Fruit fly (Drosophila melanogaster): ENCODE data around the gene CG1299.

The CG1299 gene

dm6 chr3L:4148406-4148975 is at the start of gene CG1299:
TSS of gene CG1299 (plus strand) at chr3L:4148696.
- TF ChIP-seq Sin3A (optimal IDR thresholded peaks at IDR 0.05) (no peak), ttk (optimal IDR thresholded peaks at IDR 0.05) (no peak), psq (optimal IDR thresholded peaks at IDR 0.05) (no peak), h (optimal IDR thresholded peaks at IDR 0.05) (no peak), Myc (optimal IDR thresholded peaks at IDR 0.05) (no peak)

DNA sequence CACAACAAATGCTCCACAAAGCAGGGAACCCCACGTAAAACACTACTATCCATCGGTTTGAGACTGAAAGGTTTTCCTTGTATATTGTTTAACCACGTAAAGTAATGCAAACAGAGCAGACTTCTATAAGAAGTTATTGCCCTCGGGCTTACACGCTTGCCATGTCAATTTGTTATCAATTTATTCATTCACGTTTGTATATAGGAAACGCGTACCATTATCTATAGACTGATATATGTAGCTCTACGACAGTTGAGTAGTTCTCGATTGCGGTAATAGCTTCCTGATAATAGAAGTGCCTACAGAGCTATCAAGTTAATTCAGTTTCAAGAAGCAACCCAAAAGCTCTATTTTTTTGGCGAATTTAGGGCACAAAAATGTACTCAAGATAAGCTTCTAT is 49.3 kb upstream of the CG1299 start:
- TF ChIP-seq h (optimal IDR thresholded peaks at IDR 0.05) (no peak), ttk (optimal IDR thresholded peaks at IDR 0.05) (no peak), psq (optimal IDR thresholded peaks at IDR 0.05) (no peak), Sin3A (optimal IDR thresholded peaks at IDR 0.05) (no peak), insv (optimal IDR thresholded peaks at IDR 0.05) (no peak), Myc (optimal IDR thresholded peaks at IDR 0.05) (no peak)

DNA sequence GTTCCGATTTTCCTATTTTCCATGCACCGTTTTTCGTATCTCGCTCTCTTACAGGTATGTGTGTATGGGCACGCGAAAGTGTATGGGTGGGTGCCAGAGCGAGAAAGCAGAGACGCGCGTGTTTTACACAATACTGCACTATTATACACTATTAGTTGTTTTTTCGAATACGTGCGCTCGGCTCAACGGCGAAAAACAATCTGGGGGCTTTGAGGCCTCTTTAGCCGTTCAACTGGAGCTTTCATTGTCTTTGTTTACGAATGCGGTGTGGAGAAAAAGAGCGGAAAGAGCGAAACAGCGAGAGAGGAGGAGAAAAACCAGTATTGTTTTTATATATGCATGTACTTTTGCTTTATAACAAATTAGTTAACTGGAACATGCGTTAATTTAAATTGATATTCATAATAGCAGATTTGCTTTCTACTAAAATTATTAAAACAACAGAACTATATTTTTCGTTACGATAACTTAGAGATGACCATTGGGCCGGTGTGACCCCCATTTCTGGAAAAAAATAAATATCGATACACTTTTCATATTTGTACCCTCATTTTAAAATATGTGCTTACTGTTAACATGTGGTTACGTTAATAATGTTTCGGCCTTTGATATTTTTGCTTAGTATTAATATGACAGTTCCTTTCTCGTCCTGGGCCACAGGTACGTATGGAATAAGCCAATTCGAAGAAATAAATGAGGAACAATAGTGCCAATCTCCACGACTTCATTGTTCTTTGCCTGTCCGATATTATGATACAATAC is 45.8 kb upstream of the CG1299 start, which contains the start of gene CG14995:
TSS of gene CG14995 (minus strand) at position 761 of the 762 bp plus-strand sequence.
- TF ChIP-seq Myc (optimal IDR thresholded peaks at IDR 0.05), result no peak
- no peak for TF ChIP-seq ttk (optimal IDR thresholded peaks at IDR 0.05)
- TF ChIP-seq h (optimal IDR thresholded peaks at IDR 0.05), result no peak
- TF ChIP-seq insv (optimal IDR thresholded peaks at IDR 0.05), result no peak
- no peak for TF ChIP-seq psq (optimal IDR thresholded peaks at IDR 0.05)
- TF ChIP-seq Sin3A (optimal IDR thresholded peaks at IDR 0.05), result no peak

dm6 chr3L:4103258-4104247 is 44.9 kb upstream of the CG1299 start, which contains the start of gene Fit1:
TSS of gene Fit1 (plus strand) at chr3L:4103564.
- peak; percentile 94 for TF ChIP-seq psq (optimal IDR thresholded peaks at IDR 0.05)
- TF ChIP-seq Myc (optimal IDR thresholded peaks at IDR 0.05), result no peak

dm6 chr3L:4107120-4107519 is 41.4 kb upstream of the CG1299 start:
- TF ChIP-seq Myc (optimal IDR thresholded peaks at IDR 0.05), result no peak
- TF ChIP-seq Sin3A (optimal IDR thresholded peaks at IDR 0.05), result no peak
- no peak for TF ChIP-seq insv (optimal IDR thresholded peaks at IDR 0.05)
- no peak for TF ChIP-seq psq (optimal IDR thresholded peaks at IDR 0.05)
- no peak for TF ChIP-seq ttk (optimal IDR thresholded peaks at IDR 0.05)

DNA sequence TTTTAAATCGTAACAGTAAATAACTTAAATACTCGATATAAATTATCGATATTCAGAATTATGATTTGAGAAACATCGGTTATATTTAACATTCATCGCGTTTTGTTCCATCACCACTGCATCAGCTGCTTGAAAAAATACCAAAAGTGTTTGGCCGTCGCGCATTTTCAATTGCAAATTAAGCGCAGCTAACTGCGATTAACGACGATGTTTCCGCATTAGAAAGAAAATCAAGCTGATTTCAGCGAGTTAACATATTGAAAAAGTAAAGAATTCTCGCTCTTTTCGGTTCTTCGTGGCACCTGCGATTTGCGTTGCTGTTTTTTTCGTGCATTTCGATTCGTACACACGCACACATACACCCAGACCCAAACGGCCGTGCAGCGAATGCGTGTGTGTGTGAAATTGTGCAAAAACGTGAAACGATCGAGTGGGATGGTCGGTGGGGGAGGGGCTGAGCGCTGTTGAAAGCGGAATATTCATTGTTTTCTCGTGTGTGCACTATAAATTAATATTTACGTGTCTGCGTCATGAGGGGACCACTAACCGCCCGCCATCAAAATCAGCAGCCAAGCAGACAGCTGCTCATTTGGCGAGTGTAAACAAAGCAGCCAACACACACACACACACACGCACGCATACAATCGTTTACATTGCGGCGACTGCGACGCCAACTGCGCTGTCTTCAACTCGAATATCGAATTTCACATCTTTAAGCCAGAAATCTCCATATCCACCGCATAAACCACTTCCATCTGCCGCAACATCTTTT is 40.2 kb upstream of the CG1299 start, which contains the start of gene Ack:
TSS of gene Ack (plus strand) at position 115 of the 772 bp plus-strand sequence.
- no peak for TF ChIP-seq Sin3A (optimal IDR thresholded peaks at IDR 0.05)
- TF ChIP-seq ttk (optimal IDR thresholded peaks at IDR 0.05), result no peak
- TF ChIP-seq Myc (optimal IDR thresholded peaks at IDR 0.05), result no peak
- no peak for TF ChIP-seq h (optimal IDR thresholded peaks at IDR 0.05)
- no peak for TF ChIP-seq psq (optimal IDR thresholded peaks at IDR 0.05)
- no peak for TF ChIP-seq insv (optimal IDR thresholded peaks at IDR 0.05)

DNA sequence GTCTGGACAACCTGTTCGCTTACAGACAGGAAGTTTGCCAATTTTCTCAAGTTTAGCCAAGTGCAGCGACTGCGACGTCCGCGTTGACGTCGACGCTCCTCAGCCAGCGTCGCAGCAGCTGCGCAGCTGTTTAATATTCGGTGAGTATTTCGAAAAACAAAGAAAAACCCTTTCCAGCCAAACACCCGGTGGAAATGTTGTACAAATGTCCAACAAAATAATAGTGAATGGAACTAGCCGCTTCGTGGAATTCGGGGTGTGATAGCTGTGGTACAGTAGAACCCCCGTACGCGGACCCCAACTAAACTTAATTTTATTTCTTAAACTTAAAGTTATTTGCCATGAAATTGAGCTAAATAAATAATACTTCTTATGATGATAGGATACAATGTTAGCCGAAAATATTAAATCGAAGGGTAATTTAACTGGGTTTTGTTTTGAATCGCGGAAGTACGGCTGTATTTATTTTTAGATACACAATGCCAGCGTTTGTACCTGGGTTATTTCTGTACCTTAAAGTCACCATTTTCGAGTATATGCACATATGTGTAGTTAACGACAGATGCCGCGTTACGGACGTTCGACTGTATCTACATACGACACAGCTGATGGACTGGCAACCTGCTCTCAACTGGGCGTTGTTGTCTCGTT is 39.5 kb upstream of the CG1299 start:
- TF ChIP-seq psq (optimal IDR thresholded peaks at IDR 0.05) (no peak), ttk (optimal IDR thresholded peaks at IDR 0.05) (no peak), Sin3A (optimal IDR thresholded peaks at IDR 0.05) (no peak), Myc (optimal IDR thresholded peaks at IDR 0.05) (no peak), insv (optimal IDR thresholded peaks at IDR 0.05) (no peak), h (optimal IDR thresholded peaks at IDR 0.05) (no peak)

DNA sequence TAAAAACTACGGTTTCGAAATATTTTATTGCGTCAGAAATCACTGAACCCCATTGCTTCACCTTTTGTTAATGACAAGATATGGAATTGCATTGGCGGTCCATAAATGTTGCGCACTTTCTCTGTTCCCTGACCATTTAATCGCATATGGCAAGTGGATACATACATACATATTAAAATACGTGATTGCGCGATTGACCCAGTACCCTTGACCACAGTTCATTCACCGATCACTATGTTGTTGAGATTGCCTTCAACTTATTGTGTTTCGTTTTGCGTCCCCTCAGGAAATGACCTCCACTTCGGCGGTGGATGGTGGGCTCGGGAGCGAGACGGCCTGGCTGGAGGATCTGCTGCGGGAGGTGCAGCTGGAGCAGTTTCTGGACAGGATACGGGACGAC is 38.3 kb upstream of the CG1299 start:
- TF ChIP-seq insv (optimal IDR thresholded peaks at IDR 0.05) (no peak), h (optimal IDR thresholded peaks at IDR 0.05) (no peak), Sin3A (optimal IDR thresholded peaks at IDR 0.05) (no peak), Myc (optimal IDR thresholded peaks at IDR 0.05) (no peak), psq (optimal IDR thresholded peaks at IDR 0.05) (no peak), ttk (optimal IDR thresholded peaks at IDR 0.05) (no peak)

DNA sequence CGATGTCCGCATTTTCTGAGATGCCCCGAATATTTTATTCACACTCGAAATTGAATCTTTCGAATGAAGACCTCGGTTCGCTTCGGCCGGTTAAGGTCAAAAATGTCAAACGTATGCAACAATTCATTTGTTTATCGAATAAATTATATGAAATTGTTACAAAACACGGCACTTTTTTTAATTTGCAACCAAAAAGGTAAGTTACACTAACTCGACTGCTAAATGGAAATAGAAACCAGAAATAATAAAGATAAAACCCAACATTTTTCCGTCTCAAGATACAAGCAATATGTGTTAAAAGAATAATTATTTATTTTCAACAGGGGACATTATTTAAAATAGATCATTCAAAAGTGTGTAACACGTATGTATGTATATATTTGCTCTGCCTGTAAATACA is 34.5 kb upstream of the CG1299 start:
- TF ChIP-seq h (optimal IDR thresholded peaks at IDR 0.05) (no peak), Myc (optimal IDR thresholded peaks at IDR 0.05) (no peak), ttk (optimal IDR thresholded peaks at IDR 0.05) (no peak), insv (optimal IDR thresholded peaks at IDR 0.05) (no peak), psq (optimal IDR thresholded peaks at IDR 0.05) (no peak), Sin3A (optimal IDR thresholded peaks at IDR 0.05) (no peak)

DNA sequence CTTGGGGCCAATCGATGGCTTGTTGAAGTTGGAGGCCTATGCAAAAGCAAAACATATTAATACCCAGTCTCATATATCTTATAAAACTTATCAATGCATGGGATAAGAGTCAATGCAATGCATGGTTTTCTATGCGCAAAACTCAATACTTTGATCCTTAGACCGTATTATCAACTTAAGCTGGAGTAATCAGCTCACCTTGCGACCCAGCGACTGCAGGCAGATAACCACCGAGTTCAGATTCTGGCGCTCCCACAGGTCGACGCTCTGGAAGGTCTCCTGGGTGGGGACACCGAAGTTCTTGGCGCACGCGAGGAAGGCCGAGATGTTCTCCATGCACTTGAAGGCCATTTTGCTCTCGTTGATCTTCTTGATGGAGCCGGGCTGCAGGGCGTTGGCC is 33.4 kb upstream of the CG1299 start:
- no peak for TF ChIP-seq insv (optimal IDR thresholded peaks at IDR 0.05)
- TF ChIP-seq psq (optimal IDR thresholded peaks at IDR 0.05), result no peak
- no peak for TF ChIP-seq Sin3A (optimal IDR thresholded peaks at IDR 0.05)
- no peak for TF ChIP-seq Myc (optimal IDR thresholded peaks at IDR 0.05)
- TF ChIP-seq ttk (optimal IDR thresholded peaks at IDR 0.05), result no peak

DNA sequence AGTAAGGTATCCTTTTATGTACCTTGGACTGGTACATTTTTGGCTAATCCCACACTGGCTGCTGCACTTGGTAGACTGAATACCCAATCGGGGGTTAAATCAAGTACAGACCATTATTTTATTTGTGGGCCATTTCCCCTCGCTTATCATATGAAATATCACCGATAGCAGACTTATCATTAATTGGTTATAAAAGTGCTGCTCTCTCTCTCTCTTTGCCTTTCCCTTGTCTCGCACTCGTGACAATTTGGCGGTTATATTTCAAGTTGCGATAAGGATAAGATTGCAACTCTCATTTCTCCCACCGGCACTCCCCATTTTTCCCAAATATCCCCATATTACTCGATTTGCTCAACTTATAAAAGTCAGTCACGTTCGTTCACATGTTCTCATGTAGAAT is 32.8 kb upstream of the CG1299 start:
- no peak for TF ChIP-seq insv (optimal IDR thresholded peaks at IDR 0.05)

Measured in Kc167 (cell line).